Worm (Caenorhabditis elegans): ENCODE data around the gene plp-2.

DNA sequence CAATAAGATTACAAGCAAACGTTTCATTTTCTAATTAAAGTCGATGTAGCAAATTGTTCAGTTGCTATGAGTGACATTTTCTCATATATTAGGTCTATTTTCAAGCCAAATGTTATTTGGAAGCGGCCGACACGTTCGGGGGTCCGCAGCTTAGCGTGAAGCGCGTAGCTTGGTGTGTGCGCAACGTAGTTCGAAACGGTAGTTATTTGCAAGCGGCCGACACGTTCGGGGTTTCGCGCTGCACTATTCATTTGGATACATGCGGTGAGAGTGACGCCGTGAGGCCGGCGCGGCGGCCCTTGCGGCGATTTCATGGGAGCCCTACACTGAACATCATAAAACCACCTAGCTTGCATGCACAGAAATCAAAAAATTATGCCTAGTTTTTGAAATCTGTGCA is 5.6 kb upstream of the plp-2 start:
- TF ChIP-seq ama-1 (optimal IDR thresholded peaks at IDR 0.05) (no peak), pes-1 (GFP tag; IDR thresholded peaks at IDR 0.05) (no peak), flt-1 (GFP tag; IDR thresholded peaks at IDR 0.05) (no peak), hmg-4 (GFP tag; optimal IDR thresholded peaks at IDR 0.05) (no peak), ceh-13 (GFP tag; optimal IDR thresholded peaks at IDR 0.05) (no peak), scrt-1 (GFP tag; IDR thresholded peaks at IDR 0.05) (no peak), F13C5.2 (tag; optimal IDR thresholded peaks at IDR 0.05) (no peak), B0310.2 (tag; optimal IDR thresholded peaks at IDR 0.05) (no peak), aly-1 (tag; optimal IDR thresholded peaks at IDR 0.05) (no peak), hmbx-1 (tag; optimal IDR thresholded peaks at IDR 0.05) (no peak), ets-7 (tag; optimal IDR thresholded peaks at IDR 0.05) (no peak), hnd-1 (tag; optimal IDR thresholded peaks at IDR 0.05) (no peak), sea-1 (GFP tag; conservative IDR thresholded peaks at IDR 0.05) (no peak)

Measured in whole organism, early embryonic.